Fruit fly (Drosophila melanogaster) whole organism, wandering third instar larva: ENCODE data around the gene sds22.

ENCODE experiments used
- Abd-B ChIP-seq: fragments of >200 bp; optimal IDR thresholded peaks from 2 replicates; lab custom pipeline; 2017; ENCODE audit warnings: missing biosample characterization, missing genetic modification characterization
- CG32264 ChIP-seq: fragments of 200-800 bp; sonication (Bioruptor generic); optimal IDR thresholded peaks from 2 replicates; lab custom pipeline; 2016; ENCODE audit warnings: missing biosample characterization, missing genetic modification characterization
- CG9705 ChIP-seq: fragments of 200-800 bp; sonication (Bioruptor generic); optimal IDR thresholded peaks from 2 replicates; lab custom pipeline; 2018; ENCODE audit warnings: missing biosample characterization, mild to moderate bottlenecking, missing genetic modification characterization
- CrebA ChIP-seq: fragments of 200-800 bp; sonication (Bioruptor generic); optimal IDR thresholded peaks from 2 replicates; lab custom pipeline; 2016; ENCODE audit warnings: missing biosample characterization, mild to moderate bottlenecking, missing genetic modification characterization, borderline replicate concordance
- Dfd ChIP-seq: fragments of >200 bp; optimal IDR thresholded peaks from 2 replicates; lab custom pipeline; 2017; ENCODE audit warnings: missing biosample characterization, missing genetic modification characterization
- Dif ChIP-seq: fragments of 200-275, 200-300 bp; sonication (Bioruptor generic); optimal IDR thresholded peaks from 2 replicates; lab custom pipeline; 2018; ENCODE audit warnings: missing biosample characterization, missing genetic modification characterization; ENCODE audit not compliant: partially characterized antibody
- GATAd ChIP-seq: sonication (Bioruptor generic); optimal IDR thresholded peaks from 2 replicates; lab custom pipeline; 2016; ENCODE audit warnings: missing biosample characterization, missing genetic modification characterization
- HLH106 ChIP-seq: fragments of 200-800 bp; optimal IDR thresholded peaks from 3 replicates; lab custom pipeline; 2019; ENCODE audit warnings: missing biosample characterization, mild to moderate bottlenecking, missing genetic modification characterization, moderate library complexity
- Hnf4 ChIP-seq: fragments of 200-800 bp; sonication (Bioruptor generic); optimal IDR thresholded peaks from 2 replicates; lab custom pipeline; 2016; ENCODE audit warnings: missing biosample characterization, mild to moderate bottlenecking, missing genetic modification characterization
- Hr78 ChIP-seq: fragments of >200 bp; optimal IDR thresholded peaks from 2 replicates; lab custom pipeline; 2017; ENCODE audit warnings: missing biosample characterization, missing genetic modification characterization
- Hr83 ChIP-seq: fragments of 200-300 bp; sonication (Bioruptor generic); optimal IDR thresholded peaks from 2 replicates; lab custom pipeline; 2016; ENCODE audit warnings: missing biosample characterization, mild to moderate bottlenecking, missing genetic modification characterization, moderate library complexity; ENCODE audit not compliant: poor library complexity, severe bottlenecking
- Jra ChIP-seq: sonication (Bioruptor generic); optimal IDR thresholded peaks from 2 replicates; lab custom pipeline; 2016; ENCODE audit warnings: missing biosample characterization, missing genetic modification characterization
- Mio ChIP-seq: sonication (Bioruptor generic); optimal IDR thresholded peaks from 2 replicates; lab custom pipeline; 2016; ENCODE audit warnings: missing biosample characterization, missing genetic modification characterization
- Myc ChIP-seq: fragments of >200 bp; optimal IDR thresholded peaks from 2 replicates; lab custom pipeline; 2017
- N ChIP-seq: fragments of >200 bp; optimal IDR thresholded peaks from 2 replicates; lab custom pipeline; 2018; ENCODE audit warnings: missing biosample characterization, missing external identifiers, missing genetic modification characterization
- OdsH ChIP-seq: fragments of 200-800 bp; sonication (Bioruptor generic); optimal IDR thresholded peaks from 2 replicates; lab custom pipeline; 2016; ENCODE audit warnings: missing biosample characterization, mild to moderate bottlenecking, missing genetic modification characterization
- Rel ChIP-seq, 2 experiments: fragments of 200-800 bp; sonication (Bioruptor generic) in 1 of 2; optimal IDR thresholded peaks; 2 replicates in 1 of 2; 3 replicates in 1 of 2; lab custom pipeline; 2016 to 2019; ENCODE audit warnings: mild to moderate bottlenecking in 2 of 2, missing biosample characterization in 2 of 2, missing genetic modification characterization in 2 of 2, moderate library complexity in 1 of 2
- Sp1 ChIP-seq: fragments of 200-800 bp; sonication (Bioruptor generic); optimal IDR thresholded peaks from 3 replicates; lab custom pipeline; 2019; ENCODE audit warnings: missing biosample characterization, mild to moderate bottlenecking, missing genetic modification characterization, moderate library complexity
- Vsx2 ChIP-seq: fragments of 200-300, 225-300 bp; sonication (Bioruptor generic); optimal IDR thresholded peaks from 2 replicates; lab custom pipeline; 2018; ENCODE audit warnings: missing biosample characterization, missing genetic modification characterization; ENCODE audit not compliant: partially characterized antibody
- br ChIP-seq: fragments of 200-800 bp; sonication (Bioruptor generic); optimal IDR thresholded peaks from 2 replicates; lab custom pipeline; 2016; ENCODE audit warnings: missing biosample characterization, missing genetic modification characterization
- brk ChIP-seq: fragments of 200-800 bp; sonication (Bioruptor generic); optimal IDR thresholded peaks from 2 replicates; lab custom pipeline; 2016; ENCODE audit warnings: missing biosample characterization, mild to moderate bottlenecking, missing genetic modification characterization
- dl ChIP-seq, 2 experiments: fragments of 175-275, 200-275 bp in 1 of 2; fragments of 200-275 bp in 1 of 2; sonication (Bioruptor generic); optimal IDR thresholded peaks; lab custom pipeline; 2018; ENCODE audit warnings: mild to moderate bottlenecking in 2 of 2, missing biosample characterization in 2 of 2, missing genetic modification characterization in 2 of 2, moderate library complexity in 2 of 2; ENCODE audit not compliant: partially characterized antibody in 2 of 2, insufficient read depth in 1 of 2
- dmrt93B ChIP-seq: fragments of 200-800 bp; sonication (Bioruptor generic); optimal IDR thresholded peaks from 2 replicates; lab custom pipeline; 2018; ENCODE audit warnings: missing biosample characterization, mild to moderate bottlenecking, missing genetic modification characterization
- dsf ChIP-seq: sonication (Bioruptor generic); optimal IDR thresholded peaks from 2 replicates; lab custom pipeline; 2016; ENCODE audit warnings: missing biosample characterization, missing genetic modification characterization, borderline replicate concordance
- ey ChIP-seq: fragments of 200-800 bp; sonication (Bioruptor generic); optimal IDR thresholded peaks from 2 replicates; lab custom pipeline; 2016; ENCODE audit warnings: missing biosample characterization, missing genetic modification characterization
- foxo ChIP-seq, 2 experiments: fragments of 200-800 bp; sonication (Bioruptor generic); optimal IDR thresholded peaks; 2 replicates in 1 of 2; 3 replicates in 1 of 2; lab custom pipeline; 2016 to 2017; ENCODE audit warnings: missing biosample characterization in 2 of 2, missing genetic modification characterization in 2 of 2
- fru ChIP-seq: fragments of 200-800 bp; sonication (Bioruptor generic); optimal IDR thresholded peaks from 3 replicates; lab custom pipeline; 2016; ENCODE audit warnings: missing biosample characterization, mild to moderate bottlenecking, missing genetic modification characterization
- h ChIP-seq: fragments of 200-800 bp; sonication (Bioruptor generic); optimal IDR thresholded peaks from 3 replicates; lab custom pipeline; 2016; ENCODE audit warnings: missing biosample characterization, mild to moderate bottlenecking, missing genetic modification characterization
- jim ChIP-seq: fragments of 175-275, 200-325 bp; sonication (Bioruptor generic); optimal IDR thresholded peaks from 2 replicates; lab custom pipeline; 2016; ENCODE audit warnings: missing biosample characterization, mild to moderate bottlenecking, missing genetic modification characterization
- lola ChIP-seq: fragments of >200 bp; optimal IDR thresholded peaks from 2 replicates; lab custom pipeline; 2017; ENCODE audit warnings: missing biosample characterization, missing genetic modification characterization
- pan ChIP-seq: fragments of >200 bp; optimal IDR thresholded peaks from 2 replicates; lab custom pipeline; 2017
- psq ChIP-seq: fragments of 200-800 bp; sonication (Bioruptor generic); optimal IDR thresholded peaks from 3 replicates; lab custom pipeline; 2017; ENCODE audit warnings: missing biosample characterization, mild to moderate bottlenecking, missing genetic modification characterization, moderate library complexity
- rgr ChIP-seq: fragments of 200-800 bp; sonication (Bioruptor generic); optimal IDR thresholded peaks from 3 replicates; lab custom pipeline; 2016; ENCODE audit warnings: missing biosample characterization, mild to moderate bottlenecking, missing genetic modification characterization
- sage ChIP-seq: fragments of 200-800 bp; sonication (Bioruptor generic); optimal IDR thresholded peaks from 2 replicates; lab custom pipeline; 2016; ENCODE audit warnings: missing biosample characterization, mild to moderate bottlenecking, missing genetic modification characterization
- sv ChIP-seq: fragments of 200-800 bp; sonication (Bioruptor generic); optimal IDR thresholded peaks from 3 replicates; lab custom pipeline; 2016; ENCODE audit warnings: missing biosample characterization, missing genetic modification characterization
- tai ChIP-seq: sonication (Bioruptor generic); optimal IDR thresholded peaks from 2 replicates; lab custom pipeline; 2016; ENCODE audit warnings: missing biosample characterization, missing genetic modification characterization
- usp ChIP-seq: fragments of >200 bp; optimal IDR thresholded peaks from 2 replicates; lab custom pipeline; 2017; ENCODE audit warnings: missing biosample characterization, missing genetic modification characterization
- woc ChIP-seq: sonication (Bioruptor generic); optimal IDR thresholded peaks from 2 replicates; lab custom pipeline; 2016; ENCODE audit warnings: missing biosample characterization, mild to moderate bottlenecking, missing genetic modification characterization

Gene sds22

DNA sequence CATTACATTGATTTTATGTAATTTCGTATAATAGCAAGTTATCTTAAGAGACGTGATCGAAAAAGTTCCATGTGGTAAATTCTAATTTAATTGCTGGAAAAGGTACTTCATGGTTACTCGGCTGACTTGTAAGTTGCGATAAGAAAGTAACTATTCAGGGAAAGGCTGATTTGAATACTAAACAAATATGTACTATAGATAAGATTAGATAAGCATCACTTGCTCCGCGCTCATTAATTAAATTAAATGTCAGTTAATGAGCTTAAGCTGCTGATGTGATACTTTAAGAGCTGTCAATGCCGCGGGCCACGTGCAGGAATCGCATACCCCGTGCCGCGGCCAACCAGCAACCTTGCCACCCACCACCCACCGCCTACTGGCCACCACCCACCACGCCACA is 8.7 kb downstream of the sds22 start:
- TF ChIP-seq Dif: no peak
- TF ChIP-seq Myc: no peak
- TF ChIP-seq dsf (GFP tag; lab: Kevin White, UChicago): no peak
- TF ChIP-seq ey (GFP tag; lab: Kevin White, UChicago): no peak
- TF ChIP-seq sage (GFP tag; lab: Kevin White, UChicago): no peak
- TF ChIP-seq Hnf4 (GFP tag; lab: Kevin White, UChicago): no peak
- no peak for TF ChIP-seq sv (GFP tag; lab: Kevin White, UChicago)
- no peak for TF ChIP-seq psq
- TF ChIP-seq OdsH (GFP tag; lab: Kevin White, UChicago): no peak
- TF ChIP-seq dl (GFP tag; optimal IDR thresholded peaks at IDR 0.05; lab: Kevin White, UChicago; ENCODE audit: insufficient read depth in 1 of 2, partially characterized antibody in 2 of 2): no peak
- TF ChIP-seq fru (GFP tag; lab: Kevin White, UChicago): no peak
- no peak for TF ChIP-seq GATAd
- TF ChIP-seq pan (lab: Kevin White, UChicago): no peak
- no peak for TF ChIP-seq tai
- TF ChIP-seq Sp1: no peak
- TF ChIP-seq Jra: no peak
- TF ChIP-seq Abd-B (GFP tag; lab: Kevin White, UChicago): no peak
- no peak for TF ChIP-seq br (GFP tag; lab: Kevin White, UChicago)

DNA sequence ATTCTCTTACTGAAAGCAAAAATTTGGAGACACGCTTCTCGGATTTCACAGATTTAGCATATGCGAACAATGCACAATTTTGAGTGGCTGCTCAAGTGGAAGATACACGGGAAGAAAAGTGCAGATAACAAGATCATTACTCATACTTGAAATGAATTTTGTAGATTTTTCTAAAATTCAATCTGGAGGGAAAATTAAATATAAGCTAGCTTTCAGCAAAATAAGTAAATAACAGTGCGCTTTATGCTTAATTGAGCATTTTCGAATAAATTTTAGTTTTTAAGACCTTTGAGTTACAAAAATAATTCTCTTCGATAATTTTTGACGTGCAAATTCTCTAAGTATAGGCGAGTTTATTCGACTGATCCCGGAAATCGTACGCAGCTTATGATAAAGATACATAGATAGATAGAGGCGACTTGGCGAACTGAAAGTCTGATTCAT is 9.3 kb downstream of the sds22 start:
- TF ChIP-seq Sp1: peak; percentile 58
- TF ChIP-seq lola: no peak
- peak in 1 of 2 experiments; percentile 73 for TF ChIP-seq foxo (GFP tag; optimal IDR thresholded peaks at IDR 0.05; lab: Kevin White, UChicago)
- no peak for TF ChIP-seq psq
- TF ChIP-seq dl (GFP tag; optimal IDR thresholded peaks at IDR 0.05; lab: Kevin White, UChicago; ENCODE audit: insufficient read depth in 1 of 2, partially characterized antibody in 2 of 2): no peak
- no peak for TF ChIP-seq tai
- peak; percentile 46 for TF ChIP-seq ey (GFP tag; lab: Kevin White, UChicago)
- no peak for TF ChIP-seq brk (GFP tag; lab: Kevin White, UChicago)
- TF ChIP-seq woc: peak; percentile 32
- no peak for TF ChIP-seq Myc
- TF ChIP-seq Hr78 (GFP tag; lab: Kevin White, UChicago): no peak
- peak; percentile 71 for TF ChIP-seq HLH106
- peak; percentile 63 for TF ChIP-seq fru (GFP tag; lab: Kevin White, UChicago)
- TF ChIP-seq pan (lab: Kevin White, UChicago): no peak
- peak; percentile 42 for TF ChIP-seq rgr (GFP tag; lab: Kevin White, UChicago)
- peak; percentile 29 for TF ChIP-seq dmrt93B (GFP tag; lab: Kevin White, UChicago)
- peak; percentile 43 for TF ChIP-seq CG32264 (GFP tag; lab: Kevin White, UChicago)
- TF ChIP-seq Hnf4 (GFP tag; lab: Kevin White, UChicago): peak; percentile 29
- TF ChIP-seq GATAd: no peak
- peak; percentile 76 for TF ChIP-seq h (GFP tag; lab: Kevin White, UChicago)
- TF ChIP-seq Mio: no peak
- TF ChIP-seq Dif: no peak
- no peak for TF ChIP-seq usp (GFP tag; lab: Kevin White, UChicago)
- no peak for TF ChIP-seq N (GFP tag; lab: Kevin White, UChicago)
- peak; percentile 43 for TF ChIP-seq CG9705
- no peak for TF ChIP-seq Dfd (GFP tag; lab: Kevin White, UChicago)
- TF ChIP-seq OdsH (GFP tag; lab: Kevin White, UChicago): peak; percentile 56
- peak; percentile 54 for TF ChIP-seq br (GFP tag; lab: Kevin White, UChicago)
- TF ChIP-seq sv (GFP tag; lab: Kevin White, UChicago): no peak
- TF ChIP-seq jim: no peak
- no peak for TF ChIP-seq Vsx2 (GFP tag; lab: Kevin White, UChicago)
- TF ChIP-seq sage (GFP tag; lab: Kevin White, UChicago): no peak
- no peak for TF ChIP-seq dsf (GFP tag; lab: Kevin White, UChicago)
- TF ChIP-seq CrebA (GFP tag; lab: Kevin White, UChicago): no peak
- no peak for TF ChIP-seq Jra
- TF ChIP-seq Abd-B (GFP tag; lab: Kevin White, UChicago): no peak
- TF ChIP-seq, all 38 proteins: peak for 14

- TF ChIP-seq CrebA (GFP tag; lab: Kevin White, UChicago) (no peak), CG32264 (GFP tag; lab: Kevin White, UChicago) (no peak), ey (GFP tag; lab: Kevin White, UChicago) (peak; percentile 21), N (GFP tag; lab: Kevin White, UChicago) (peak; percentile 89), psq (no peak), woc (peak; percentile 35), Dfd (GFP tag; lab: Kevin White, UChicago) (no peak), dsf (GFP tag; lab: Kevin White, UChicago) (peak; percentile 12), jim (no peak), sv (GFP tag; lab: Kevin White, UChicago) (peak; percentile 35), HLH106 (peak; percentile 24), h (GFP tag; lab: Kevin White, UChicago) (peak; percentile 32), tai (peak; percentile 77), Hr83 (GFP tag; lab: Kevin White, UChicago) (no peak), brk (GFP tag; lab: Kevin White, UChicago) (peak; percentile 45), rgr (GFP tag; lab: Kevin White, UChicago) (peak; percentile 35), Hnf4 (GFP tag; lab: Kevin White, UChicago) (peak; percentile 34), foxo (GFP tag; optimal IDR thresholded peaks at IDR 0.05; lab: Kevin White, UChicago) (peak in 1 of 2 experiments; percentile 45), Rel (GFP tag; optimal IDR thresholded peaks at IDR 0.05; lab: Kevin White, UChicago) (no peak), Rel (tag; optimal IDR thresholded peaks at IDR 0.05; lab: Kevin White, UChicago) (peak; percentile 29), pan (lab: Kevin White, UChicago) (no peak), fru (GFP tag; lab: Kevin White, UChicago) (peak; percentile 45), OdsH (GFP tag; lab: Kevin White, UChicago) (no peak), dmrt93B (GFP tag; lab: Kevin White, UChicago) (no peak), Hr78 (GFP tag; lab: Kevin White, UChicago) (no peak)
Measured at dm6 chr3R:17401289-17401752, 9.9 kb downstream of the sds22 start.
